Worm (Caenorhabditis elegans) whole organism, late embryonic: ENCODE measurements around the gene Y116A8C.29.

Source experiments
- C08G9.2 ChIP-seq: sonication (generic microtip); optimal IDR thresholded peaks from 2 replicates; lab custom pipeline; 2016; ENCODE audit warnings: mild to moderate bottlenecking, missing genetic modification characterization, moderate library complexity, missing compliant biosample characterization
- C38D4.7 ChIP-seq: fragments of 200-800 bp; sonication (Bioruptor generic); optimal IDR thresholded peaks from 2 replicates; lab custom pipeline; 2018; ENCODE audit warnings: mild to moderate bottlenecking, missing genetic modification characterization, moderate library complexity, missing compliant biosample characterization
- F13H6.1 ChIP-seq: sonication (generic microtip); optimal IDR thresholded peaks from 2 replicates; lab custom pipeline; 2016; ENCODE audit warnings: missing genetic modification characterization, missing compliant biosample characterization
- K02D7.2 ChIP-seq: sonication (generic microtip); optimal IDR thresholded peaks from 2 replicates; lab custom pipeline; 2017; ENCODE audit warnings: mild to moderate bottlenecking, missing genetic modification characterization, missing compliant biosample characterization
- K09A11.1 ChIP-seq: sonication (generic microtip); optimal IDR thresholded peaks from 2 replicates; lab custom pipeline; 2017; ENCODE audit warnings: antibody characterized with exemption, mild to moderate bottlenecking, missing genetic modification characterization, missing compliant biosample characterization; ENCODE audit not compliant: insufficient read depth
- Y22D7AL.16 ChIP-seq: sonication (generic microtip); optimal IDR thresholded peaks from 2 replicates; lab custom pipeline; 2016; ENCODE audit warnings: missing genetic modification characterization, missing compliant biosample characterization
- ceh-14 ChIP-seq: sonication (generic microtip); optimal IDR thresholded peaks from 2 replicates; lab custom pipeline; 2016; ENCODE audit warnings: missing genotype, missing genetic modification characterization, missing compliant biosample characterization
- ceh-18 ChIP-seq: sonication (generic microtip); optimal IDR thresholded peaks from 2 replicates; lab custom pipeline; 2016; ENCODE audit warnings: missing genetic modification characterization, missing compliant biosample characterization
- ceh-19 ChIP-seq: fragments of 200-800 bp; sonication (Bioruptor generic); optimal IDR thresholded peaks from 2 replicates; lab custom pipeline; 2018; ENCODE audit warnings: mild to moderate bottlenecking, missing genetic modification characterization, missing compliant biosample characterization
- ceh-2 ChIP-seq: sonication (generic microtip); optimal IDR thresholded peaks from 2 replicates; lab custom pipeline; 2016; ENCODE audit warnings: missing genotype, missing genetic modification characterization, missing compliant biosample characterization
- ceh-22 ChIP-seq: sonication (generic microtip); optimal IDR thresholded peaks from 2 replicates; lab custom pipeline; 2017; ENCODE audit warnings: missing biosample characterization, missing genetic modification characterization
- ceh-30 ChIP-seq: fragments of 150-350 bp; optimal IDR thresholded peaks from 2 replicates; lab custom pipeline; 2014; ENCODE audit warnings: missing biosample characterization, missing genetic modification characterization
- ceh-31 ChIP-seq: sonication (generic microtip); optimal IDR thresholded peaks from 2 replicates; lab custom pipeline; 2016; ENCODE audit warnings: missing genetic modification characterization, missing compliant biosample characterization
- ceh-45 ChIP-seq: fragments of 200-800 bp; sonication (Bioruptor generic); IDR thresholded peaks from 2 replicates; pipeline ENCODE4 v1.3.6; 2022; ENCODE audit warnings: missing genetic modification reagents, missing genetic modification characterization, missing compliant biosample characterization
- ceh-6 ChIP-seq: fragments of 200-800 bp; sonication (Bioruptor generic); optimal IDR thresholded peaks from 2 replicates; lab custom pipeline; 2018; ENCODE audit warnings: mild to moderate bottlenecking, missing genetic modification characterization, missing compliant biosample characterization
- ceh-9 ChIP-seq: sonication (generic microtip); optimal IDR thresholded peaks from 2 replicates; lab custom pipeline; 2016; ENCODE audit warnings: mild to moderate bottlenecking, missing genetic modification characterization, inconsistent platforms, missing compliant biosample characterization
- che-1 ChIP-seq: sonication (generic microtip); optimal IDR thresholded peaks from 2 replicates; lab custom pipeline; 2016; ENCODE audit warnings: mild to moderate bottlenecking, missing genetic modification characterization, missing compliant biosample characterization
- dmd-4 ChIP-seq: sonication (generic microtip); optimal IDR thresholded peaks from 2 replicates; lab custom pipeline; 2016; ENCODE audit warnings: borderline replicate concordance, missing genetic modification characterization, missing compliant biosample characterization
- elt-2 ChIP-seq: sonication (generic microtip); optimal IDR thresholded peaks from 2 replicates; lab custom pipeline; 2016; ENCODE audit warnings: missing genetic modification reagents, missing genetic modification characterization, missing compliant biosample characterization
- elt-4 ChIP-seq: sonication (generic microtip); optimal IDR thresholded peaks from 2 replicates; lab custom pipeline; 2016; ENCODE audit warnings: missing genetic modification characterization, missing compliant biosample characterization
- eyg-1 ChIP-seq: sonication (generic microtip); optimal IDR thresholded peaks from 2 replicates; lab custom pipeline; 2016; ENCODE audit warnings: missing genotype, missing genetic modification characterization, missing compliant biosample characterization
- gmeb-2 ChIP-seq: sonication (generic microtip); optimal IDR thresholded peaks from 2 replicates; lab custom pipeline; 2016; ENCODE audit warnings: missing genetic modification characterization, inconsistent platforms, missing compliant biosample characterization
- hlh-13 ChIP-seq: fragments of 200-800 bp; sonication (Bioruptor generic); optimal IDR thresholded peaks from 2 replicates; lab custom pipeline; 2018; ENCODE audit warnings: mild to moderate bottlenecking, missing genetic modification characterization, missing compliant biosample characterization
- hlh-30 ChIP-seq: sonication (generic microtip); optimal IDR thresholded peaks from 2 replicates; lab custom pipeline; 2017; ENCODE audit warnings: antibody characterized with exemption, missing genetic modification characterization, missing compliant biosample characterization; ENCODE audit not compliant: insufficient read depth
- hlh-6 ChIP-seq: sonication (generic microtip); optimal IDR thresholded peaks from 2 replicates; lab custom pipeline; 2016; ENCODE audit warnings: missing genotype, missing genetic modification characterization, missing compliant biosample characterization
- hlh-8 ChIP-seq: sonication (generic microtip); optimal IDR thresholded peaks from 2 replicates; lab custom pipeline; 2016; ENCODE audit warnings: missing genotype, missing genetic modification characterization, missing compliant biosample characterization
- lim-6 ChIP-seq: sonication (generic microtip); optimal IDR thresholded peaks from 2 replicates; lab custom pipeline; 2016; ENCODE audit warnings: missing genetic modification characterization, missing compliant biosample characterization
- nfya-1 ChIP-seq: sonication (generic microtip); optimal IDR thresholded peaks from 2 replicates; lab custom pipeline; 2017; ENCODE audit warnings: missing genetic modification characterization, mild to moderate bottlenecking, missing compliant biosample characterization, antibody characterized with exemption, moderate library complexity
- nhr-11 ChIP-seq: fragments of 150-350 bp; optimal IDR thresholded peaks from 2 replicates; lab custom pipeline; 2014; ENCODE audit warnings: missing biosample characterization, missing genetic modification characterization
- npax-4 ChIP-seq: sonication (generic microtip); optimal IDR thresholded peaks from 2 replicates; lab custom pipeline; 2016; ENCODE audit warnings: missing genetic modification characterization, missing compliant biosample characterization
- pag-3 ChIP-seq: sonication (generic microtip); optimal IDR thresholded peaks from 2 replicates; lab custom pipeline; 2016; ENCODE audit warnings: missing compliant biosample characterization, missing genetic modification characterization, borderline replicate concordance
- pax-1 ChIP-seq: fragments of 150-350 bp; optimal IDR thresholded peaks from 2 replicates; lab custom pipeline; 2014; ENCODE audit warnings: missing biosample characterization, missing genetic modification characterization
- pha-2 ChIP-seq: sonication (generic microtip); optimal IDR thresholded peaks from 2 replicates; lab custom pipeline; 2017; ENCODE audit warnings: mild to moderate bottlenecking, missing genetic modification characterization, missing compliant biosample characterization
- pqm-1 ChIP-seq: sonication (generic microtip); optimal IDR thresholded peaks from 2 replicates; lab custom pipeline; 2016; ENCODE audit warnings: missing genetic modification characterization, missing compliant biosample characterization
- pros-1 ChIP-seq: fragments of 150-350 bp; optimal IDR thresholded peaks from 2 replicates; lab custom pipeline; 2014; ENCODE audit warnings: missing biosample characterization, missing genetic modification reagents, missing genetic modification characterization
- rnt-1 ChIP-seq: sonication (generic microtip); optimal IDR thresholded peaks from 2 replicates; lab custom pipeline; 2016; ENCODE audit warnings: missing genetic modification characterization, missing compliant biosample characterization
- sox-2 ChIP-seq: fragments of 200-800 bp; sonication (Bioruptor generic); IDR thresholded peaks from 2 replicates; pipeline ENCODE4 v1.3.6; 2022; ENCODE audit warnings: missing genetic modification reagents, missing genetic modification characterization, missing compliant biosample characterization
- sox-4 ChIP-seq: sonication (generic microtip); optimal IDR thresholded peaks from 2 replicates; lab custom pipeline; 2017; ENCODE audit warnings: mild to moderate bottlenecking, missing genetic modification characterization, inconsistent platforms, missing compliant biosample characterization
- syd-9 ChIP-seq: sonication (generic microtip); optimal IDR thresholded peaks from 2 replicates; lab custom pipeline; 2016; ENCODE audit warnings: mild to moderate bottlenecking, missing genetic modification characterization, moderate library complexity, missing compliant biosample characterization
- ttx-3 ChIP-seq: sonication (generic microtip); optimal IDR thresholded peaks from 2 replicates; lab custom pipeline; 2016; ENCODE audit warnings: missing genetic modification reagents, missing genetic modification characterization, missing compliant biosample characterization
- unc-42 ChIP-seq: sonication (generic microtip); optimal IDR thresholded peaks from 2 replicates; lab custom pipeline; 2016; ENCODE audit warnings: missing genotype, missing genetic modification characterization, missing compliant biosample characterization
- unc-55 ChIP-seq: sonication (generic microtip); optimal IDR thresholded peaks from 2 replicates; lab custom pipeline; 2017; ENCODE audit warnings: missing biosample characterization, missing genetic modification reagents, missing genetic modification characterization
- unc-86 ChIP-seq: sonication (generic microtip); optimal IDR thresholded peaks from 2 replicates; lab custom pipeline; 2016; ENCODE audit warnings: missing genetic modification characterization, missing compliant biosample characterization
- zip-5 ChIP-seq: sonication (generic microtip); optimal IDR thresholded peaks from 2 replicates; lab custom pipeline; 2016; ENCODE audit warnings: missing genetic modification characterization, missing compliant biosample characterization

Gene Y116A8C.29

DNA sequence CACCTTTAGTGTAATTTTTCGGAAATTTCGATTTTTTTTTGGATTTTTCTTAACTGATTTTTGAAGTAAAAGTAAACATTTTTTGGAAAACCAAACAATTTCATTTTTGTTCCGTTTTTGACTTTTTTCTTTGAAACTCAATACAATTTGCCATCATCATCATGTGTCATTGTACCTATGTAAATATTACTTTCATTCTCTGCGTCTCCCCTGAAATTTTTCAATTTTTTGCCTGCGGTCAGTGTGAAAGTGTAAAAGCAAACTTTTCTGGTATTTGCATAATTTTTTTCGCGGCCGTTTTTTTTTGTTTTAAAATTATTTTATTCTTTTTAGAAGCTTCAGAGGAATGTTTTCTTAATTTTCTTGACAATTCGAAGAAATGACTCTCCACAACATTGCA is at the start of gene Y116A8C.29:
Gene Y116A8C.29 (plus strand): TSS at position 328 of the 400 bp plus-strand sequence.
- TF ChIP-seq syd-9 (tag; lab: Kevin White, UChicago) (no peak), pros-1 (no peak), unc-86 (tag; lab: Kevin White, UChicago) (no peak), ceh-31 (no peak), ceh-22 (tag; lab: Kevin White, UChicago) (no peak), zip-5 (tag; lab: Kevin White, UChicago) (no peak), gmeb-2 (tag; lab: Kevin White, UChicago) (no peak), unc-42 (tag; lab: Kevin White, UChicago) (no peak), ceh-6 (GFP tag; lab: Kevin White, UChicago) (no peak), C08G9.2 (tag; lab: Kevin White, UChicago) (no peak), hlh-8 (no peak), ceh-9 (no peak), F13H6.1 (tag; lab: Kevin White, UChicago) (no peak), hlh-30 (tag; lab: Kevin White, UChicago) (no peak), hlh-13 (GFP tag; lab: Kevin White, UChicago) (no peak), ceh-45 (GFP tag; lab: Robert Waterston, UW) (no peak), nhr-11 (tag; lab: Kevin White, UChicago) (no peak), che-1 (no peak), elt-4 (no peak), lim-6 (tag; lab: Kevin White, UChicago) (no peak)

DNA sequence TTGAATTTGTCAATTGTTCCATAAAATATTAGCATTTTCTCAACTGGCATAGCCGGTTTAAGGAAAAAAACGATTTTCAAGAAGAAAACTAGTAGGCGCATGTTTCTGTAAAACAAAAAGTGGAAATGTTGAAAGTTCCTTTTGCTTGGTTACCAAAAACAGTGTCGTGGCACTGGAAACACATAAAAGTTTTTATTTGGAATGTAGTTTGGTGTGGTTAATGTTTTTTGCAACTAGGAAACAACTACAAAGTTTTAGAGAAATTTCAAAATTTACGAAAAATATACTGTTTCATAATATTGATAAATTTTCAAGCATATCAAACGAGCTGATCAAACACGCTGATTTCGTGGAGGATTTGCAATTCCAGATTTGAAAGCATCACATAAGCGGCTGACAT is 48.1 kb upstream of the Y116A8C.29 start, which contains the start of gene clec-195:
Gene clec-195 (minus strand): TSS at position 101 of the 400 bp plus-strand sequence.
- TF ChIP-seq gmeb-2 (tag; lab: Kevin White, UChicago) (no peak), ceh-45 (GFP tag; lab: Robert Waterston, UW) (no peak), rnt-1 (no peak), elt-2 (tag; lab: Kevin White, UChicago) (no peak), eyg-1 (tag; lab: Kevin White, UChicago) (no peak)

DNA sequence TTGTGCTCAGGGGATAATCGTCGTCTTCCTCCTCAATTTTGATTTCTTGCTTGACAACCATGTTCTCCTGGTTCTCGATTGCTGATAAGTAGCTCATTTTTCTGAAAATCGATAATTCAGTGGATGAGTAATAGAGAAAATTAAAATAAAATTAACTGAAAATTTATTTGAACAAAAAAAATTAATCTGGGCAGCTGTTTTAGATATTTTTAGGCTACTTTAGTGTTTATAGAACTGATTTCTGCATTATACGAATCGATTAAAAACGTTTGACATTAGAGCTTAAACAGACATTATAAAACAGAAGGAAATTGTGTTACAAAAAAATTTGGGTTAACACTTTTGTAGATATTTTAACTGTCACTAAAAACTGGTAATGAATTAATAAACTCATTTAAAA is 45.6 kb upstream of the Y116A8C.29 start, which contains the start of gene athp-3:
Gene athp-3 (minus strand): TSS at position 101 of the 400 bp plus-strand sequence.
- TF ChIP-seq pha-2 (tag; lab: Kevin White, UChicago) = no peak
- no peak for TF ChIP-seq ttx-3 (tag; lab: Kevin White, UChicago)
- TF ChIP-seq ceh-45 (GFP tag; lab: Robert Waterston, UW) = no peak
- TF ChIP-seq hlh-13 (GFP tag; lab: Kevin White, UChicago) = no peak
- no peak for TF ChIP-seq rnt-1
- no peak for TF ChIP-seq ceh-19 (GFP tag; lab: Kevin White, UChicago)
- TF ChIP-seq C38D4.7 (GFP tag; lab: Kevin White, UChicago) = no peak
- no peak for TF ChIP-seq Y22D7AL.16 (tag; lab: Kevin White, UChicago)
- no peak for TF ChIP-seq dmd-4 (tag; lab: Kevin White, UChicago)
- no peak for TF ChIP-seq ceh-30 (tag; lab: Kevin White, UChicago)
- TF ChIP-seq pax-1 (tag; lab: Kevin White, UChicago) = no peak
- no peak for TF ChIP-seq hlh-6 (tag; lab: Kevin White, UChicago)
- no peak for TF ChIP-seq nfya-1 (tag; lab: Kevin White, UChicago)
- TF ChIP-seq hlh-30 (tag; lab: Kevin White, UChicago) = no peak
- no peak for TF ChIP-seq pag-3 (tag; lab: Kevin White, UChicago)
- TF ChIP-seq sox-4 (tag; lab: Kevin White, UChicago) = no peak

DNA sequence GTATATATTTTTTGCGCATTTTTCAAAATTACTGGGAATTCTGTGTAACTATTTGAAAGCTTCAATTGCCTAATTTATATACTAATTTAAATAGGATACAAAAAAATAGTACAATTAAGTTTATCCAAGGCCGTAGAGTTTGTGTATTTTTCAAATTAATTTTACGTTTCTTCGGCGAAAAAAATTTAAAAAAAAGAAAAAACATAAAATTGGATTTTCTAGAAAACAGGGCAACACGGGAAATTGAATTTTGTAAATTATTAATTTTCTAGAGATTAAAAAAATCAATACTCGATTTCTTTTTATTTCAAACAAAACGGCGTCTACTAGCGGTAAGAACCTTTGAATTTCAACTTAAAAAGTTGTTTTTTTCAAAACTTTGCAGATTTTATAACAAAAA is 40.6 kb upstream of the Y116A8C.29 start, which contains the start of gene Y116A8C.23:
Gene Y116A8C.23 (plus strand): TSS at position 301 of the 400 bp plus-strand sequence.
- TF ChIP-seq dmd-4 (tag; lab: Kevin White, UChicago) = no peak
- TF ChIP-seq ceh-18 (tag; lab: Kevin White, UChicago) = no peak
- no peak for TF ChIP-seq ceh-14 (tag; lab: Kevin White, UChicago)
- TF ChIP-seq pax-1 (tag; lab: Kevin White, UChicago) = no peak
- TF ChIP-seq K02D7.2 (tag; lab: Kevin White, UChicago) = no peak
- TF ChIP-seq ttx-3 (tag; lab: Kevin White, UChicago) = no peak
- TF ChIP-seq npax-4 = no peak
- no peak for TF ChIP-seq Y22D7AL.16 (tag; lab: Kevin White, UChicago)
- no peak for TF ChIP-seq K09A11.1 (tag; lab: Kevin White, UChicago)
- TF ChIP-seq unc-55 (GFP tag; lab: Kevin White, UChicago) = no peak
- TF ChIP-seq sox-2 (GFP tag; lab: Robert Waterston, UW) = no peak
- no peak for TF ChIP-seq ceh-2 (tag; lab: Kevin White, UChicago)
- TF ChIP-seq unc-42 (tag; lab: Kevin White, UChicago) = no peak
- no peak for TF ChIP-seq pqm-1 (tag; lab: Kevin White, UChicago)
- TF ChIP-seq ceh-22 (tag; lab: Kevin White, UChicago) = no peak
